Worm (Caenorhabditis elegans) whole organism, L3 larva: Measurements from ENCODE around the gene Y43F8B.11.

Source experiments
- nhr-11 ChIP-seq: fragments of 150-350 bp; optimal IDR thresholded peaks from 2 replicates; lab custom pipeline; 2014; ENCODE audit warnings: missing biosample characterization, missing genetic modification characterization
- skn-1 ChIP-seq: fragments of 150-350 bp; optimal IDR thresholded peaks from 2 replicates; lab custom pipeline; 2014; ENCODE audit warnings: missing biosample characterization, missing genetic modification characterization

DNA sequence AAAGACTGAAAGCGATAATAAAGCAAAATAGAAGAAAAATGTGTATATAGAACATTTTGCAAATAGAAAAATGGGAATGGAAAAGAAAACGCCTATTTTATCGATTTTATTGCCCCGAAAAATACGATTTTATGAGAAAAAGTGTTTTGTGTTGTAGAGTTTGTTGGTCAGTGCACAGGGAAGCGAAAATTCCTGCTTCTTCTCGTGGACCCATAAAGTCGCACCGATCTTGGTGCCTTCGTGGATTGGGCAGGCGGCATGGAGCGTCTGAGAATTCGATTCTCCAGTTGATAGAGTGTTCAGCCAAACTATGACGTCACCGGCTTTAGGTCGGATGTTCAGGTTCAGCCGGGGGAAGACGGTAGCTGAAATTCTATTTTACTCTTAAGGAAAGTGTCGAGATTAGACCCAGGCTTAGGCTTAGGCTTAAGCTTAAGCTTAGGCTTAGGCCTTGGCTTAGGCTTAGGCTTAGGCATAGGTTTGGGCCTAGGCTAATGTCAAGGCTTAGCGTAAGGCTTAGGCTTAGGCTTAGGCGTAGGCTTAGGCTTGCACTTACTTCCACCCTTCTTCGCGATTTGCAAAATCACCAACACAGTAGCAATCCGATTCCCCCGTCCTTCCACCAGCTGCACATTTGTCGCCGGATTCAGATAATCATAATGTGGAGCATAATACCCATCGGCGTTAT, 41.9 kb downstream of the Y43F8B.11 start, which contains the start of gene Y43F8B.19:
- TF ChIP-seq nhr-11 (tag; lab: Kevin White, UChicago), result no peak
- no peak for TF ChIP-seq skn-1 (tag; lab: Kevin White, UChicago)
